Worm (Caenorhabditis elegans): ENCODE measurements around the gene Y55F3BR.11.

Y55F3BR.11 gene

ce11 chrIV:866828-867270 lies 11.8 kb downstream of the Y55F3BR.11 start (continued):
- no peak for TF ChIP-seq attf-4 (tag; optimal IDR thresholded peaks at IDR 0.05)
- TF ChIP-seq ama-1 (optimal IDR thresholded peaks at IDR 0.05), result peak; percentile 99
- no peak for TF ChIP-seq nhr-11 (tag; optimal IDR thresholded peaks at IDR 0.05)
- peak; percentile 39 for TF ChIP-seq F10B5.3 (tag; optimal IDR thresholded peaks at IDR 0.05)
- no peak for TF ChIP-seq nhr-237 (tag; optimal IDR thresholded peaks at IDR 0.05)
- peak; percentile 65 for TF ChIP-seq nhr-48 (tag; optimal IDR thresholded peaks at IDR 0.05)
- TF ChIP-seq zfp-2 (tag; optimal IDR thresholded peaks at IDR 0.05), result no peak
- TF ChIP-seq Y75B8A.6 (GFP tag; IDR thresholded peaks at IDR 0.05), result peak; percentile 36; the same call in 1 of the 2 replicates
- TF ChIP-seq unc-62 (GFP tag; optimal IDR thresholded peaks at IDR 0.05 in 1 of 2), result peak in 1 of 2 experiments; percentile 99
- TF ChIP-seq unc-62 (tag; optimal IDR thresholded peaks at IDR 0.05), result no peak
- TF ChIP-seq lir-3 (tag; optimal IDR thresholded peaks at IDR 0.05), result peak; percentile 29
- no peak for TF ChIP-seq tag-97 (GFP tag; IDR thresholded peaks at IDR 0.05)
- no peak; the same call in 1 of the 2 replicates for TF ChIP-seq madf-9 (GFP tag; conservative IDR thresholded peaks at IDR 0.05)
- TF ChIP-seq ces-1 (GFP tag; optimal IDR thresholded peaks at IDR 0.05), result no peak
- peak; percentile 79 for TF ChIP-seq spr-3 (GFP tag; optimal IDR thresholded peaks at IDR 0.05)
- TF ChIP-seq mxl-3 (GFP tag; optimal IDR thresholded peaks at IDR 0.05), result peak; percentile 72
- TF ChIP-seq madf-5 (GFP tag; IDR thresholded peaks at IDR 0.05), result no peak
- TF ChIP-seq dmd-8 (GFP tag; IDR thresholded peaks at IDR 0.05), result 0 out of 2 replicates have a peak, but pooled peaks have one; percentile 22
- no peak for TF ChIP-seq daf-8 (GFP tag; IDR thresholded peaks at IDR 0.05)
- TF ChIP-seq ZK337.2 (GFP tag; IDR thresholded peaks at IDR 0.05), result peak; percentile 36; the same call in 1 of the 2 replicates
- TF ChIP-seq zip-11 (GFP tag; IDR thresholded peaks at IDR 0.05), result no peak
- no peak for TF ChIP-seq ceh-62 (tag; optimal IDR thresholded peaks at IDR 0.05)
- peak; percentile 79 for TF ChIP-seq hmg-1.1 (GFP tag; IDR thresholded peaks at IDR 0.05)
- no peak for TF ChIP-seq T20F7.1 (GFP tag; optimal IDR thresholded peaks at IDR 0.05)
- 0 out of 2 replicates have a peak, but pooled peaks have one; percentile 38 for TF ChIP-seq tra-1 (GFP tag; IDR thresholded peaks at IDR 0.05)
- no peak for TF ChIP-seq Y105C5A.15 (GFP tag; IDR thresholded peaks at IDR 0.05)
- TF ChIP-seq nhr-102 (tag; optimal IDR thresholded peaks at IDR 0.05), result peak; percentile 80
- TF ChIP-seq nhr-6 (tag; optimal IDR thresholded peaks at IDR 0.05), result peak; percentile 48
- TF ChIP-seq T26A8.4 (GFP tag; IDR thresholded peaks at IDR 0.05), result peak; percentile 89
- TF ChIP-seq dmd-9 (GFP tag; IDR thresholded peaks at IDR 0.05), result 0 out of 2 replicates have a peak, but pooled peaks have one; percentile 7
- TF ChIP-seq nhr-76 (tag; optimal IDR thresholded peaks at IDR 0.05), result no peak
- TF ChIP-seq daf-19 (GFP tag; conservative IDR thresholded peaks at IDR 0.05), result no peak
- peak; percentile 57 for TF ChIP-seq dmd-6 (GFP tag; IDR thresholded peaks at IDR 0.05)
- TF ChIP-seq lin-13 (GFP tag; optimal IDR thresholded peaks at IDR 0.05), result peak; percentile 92
- no peak for TF ChIP-seq mxl-2 (GFP tag; conservative IDR thresholded peaks at IDR 0.05)
- TF ChIP-seq lin-15B (tag; optimal IDR thresholded peaks at IDR 0.05), result no peak
- peak; percentile 74 for TF ChIP-seq spr-1 (tag; optimal IDR thresholded peaks at IDR 0.05)
- peak; percentile 69 for TF ChIP-seq rbr-2 (tag; optimal IDR thresholded peaks at IDR 0.05)
- peak; percentile 48 to 51 for TF ChIP-seq daf-16 (GFP tag; optimal IDR thresholded peaks at IDR 0.05)
- TF ChIP-seq daf-16 (tag; optimal IDR thresholded peaks at IDR 0.05), result peak; percentile 84
- peak; percentile 46 for TF ChIP-seq gei-8 (GFP tag; optimal IDR thresholded peaks at IDR 0.05)
- TF ChIP-seq php-3 (GFP tag; IDR thresholded peaks at IDR 0.05), result peak; percentile 49; the same call in 1 of the 2 replicates
- TF ChIP-seq fkh-10 (GFP tag; optimal IDR thresholded peaks at IDR 0.05), result no peak
- peak; percentile 14 for TF ChIP-seq pqm-1 (tag; optimal IDR thresholded peaks at IDR 0.05)
- peak; percentile 82 for TF ChIP-seq lim-7 (GFP tag; IDR thresholded peaks at IDR 0.05)
- TF ChIP-seq snpc-1.2 (GFP tag; IDR thresholded peaks at IDR 0.05), result peak; percentile 82
- peak; percentile 71 for TF ChIP-seq dpl-1 (GFP tag; optimal IDR thresholded peaks at IDR 0.05)
- peak; percentile 50; the same call in 1 of the 2 replicates for TF ChIP-seq lin-1 (GFP tag; IDR thresholded peaks at IDR 0.05)
- no peak for TF ChIP-seq ceh-32 (tag; optimal IDR thresholded peaks at IDR 0.05; ENCODE audit: poor library complexity)
- no peak for TF ChIP-seq saeg-2 (GFP tag; IDR thresholded peaks at IDR 0.05)
- peak; percentile 40 for TF ChIP-seq nhr-25 (tag; optimal IDR thresholded peaks at IDR 0.05; ENCODE audit: borderline replicate concordance, insufficient read depth)
- TF ChIP-seq ztf-7 (tag; optimal IDR thresholded peaks at IDR 0.05), result no peak
